Worm (Caenorhabditis elegans): ENCODE measurements around the gene pmt-2.

pmt-2 gene

ce11 chrV:4653093-4653492 lies 24.7 kb downstream of the pmt-2 start:
- TF ChIP-seq tbx-37 (GFP tag; conservative IDR thresholded peaks at IDR 0.05) = no peak
- no peak for TF ChIP-seq B0310.2 (tag; optimal IDR thresholded peaks at IDR 0.05)
- no peak for TF ChIP-seq aly-1 (tag; optimal IDR thresholded peaks at IDR 0.05)
- TF ChIP-seq ama-1 (optimal IDR thresholded peaks at IDR 0.05) = no peak
- no peak for TF ChIP-seq sea-1 (GFP tag; conservative IDR thresholded peaks at IDR 0.05)
- no peak for TF ChIP-seq hmbx-1 (tag; optimal IDR thresholded peaks at IDR 0.05)
- TF ChIP-seq ets-7 (tag; optimal IDR thresholded peaks at IDR 0.05) = no peak
- no peak for TF ChIP-seq scrt-1 (GFP tag; IDR thresholded peaks at IDR 0.05)
- TF ChIP-seq hmg-4 (GFP tag; optimal IDR thresholded peaks at IDR 0.05) = no peak

DNA sequence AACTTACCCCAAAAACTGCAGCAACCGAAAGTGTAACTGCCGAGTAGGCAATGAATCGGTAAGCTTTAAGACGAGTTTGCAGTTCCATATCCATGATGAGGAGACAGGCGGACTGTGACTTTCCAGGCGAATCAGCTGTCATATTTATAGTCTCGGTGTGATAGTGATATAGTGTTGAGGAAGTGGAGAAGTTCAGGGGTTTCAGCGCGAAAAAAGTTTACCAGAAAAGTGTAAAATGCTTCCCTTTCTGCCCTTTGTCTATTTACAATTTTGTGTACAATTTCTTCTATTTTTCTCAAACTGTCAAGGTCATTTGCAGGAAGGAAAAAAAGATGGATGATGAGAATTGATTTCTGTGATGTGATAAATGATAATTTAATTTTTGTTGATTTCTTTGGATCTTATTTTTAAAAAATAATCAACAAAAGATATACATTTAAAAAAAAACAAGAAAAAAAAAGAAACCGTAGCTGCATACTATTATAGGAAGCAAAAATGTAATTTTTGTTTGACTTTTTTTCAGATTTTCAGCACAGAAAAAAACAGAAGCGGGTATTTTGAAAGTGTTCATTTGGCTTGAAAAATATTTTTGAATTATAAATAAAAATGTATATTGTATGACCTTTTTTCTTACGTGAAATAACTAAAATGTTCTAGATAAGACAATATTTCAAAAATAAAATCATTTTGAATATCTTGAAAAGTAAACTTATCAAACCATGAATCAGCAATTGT lies 25.7 kb downstream of the pmt-2 start, which contains the start of the genes col-139 and F41F3.1:
Gene col-139 (minus strand): TSS at position 101 of the 735 bp plus-strand sequence.
Gene F41F3.1 (plus strand): TSS at position 685 of the 735 bp plus-strand sequence.
- no peak for TF ChIP-seq scrt-1 (GFP tag; IDR thresholded peaks at IDR 0.05)

DNA sequence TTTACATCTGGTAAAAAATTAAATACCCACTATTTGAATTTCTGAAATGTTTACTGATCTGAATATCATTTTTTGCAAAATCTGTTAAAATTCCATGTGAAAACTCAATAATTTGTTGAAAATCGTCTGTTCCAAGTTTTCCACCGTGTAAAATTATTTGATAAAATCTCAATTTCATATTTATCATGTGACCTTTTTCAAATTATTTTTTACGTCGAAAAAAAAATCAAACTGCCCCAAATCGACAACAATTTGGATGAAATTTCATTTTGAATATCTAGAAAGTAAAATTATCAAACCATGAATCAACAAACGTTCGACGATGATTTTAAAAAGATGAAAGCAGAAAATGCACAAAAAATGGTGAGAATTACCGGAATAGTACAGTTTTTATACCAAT lies 26.8 kb downstream of the pmt-2 start, which contains the start of gene F41F3.9:
Gene F41F3.9 (plus strand): TSS at position 301 of the 400 bp plus-strand sequence.
- TF ChIP-seq tbx-11 (GFP tag; IDR thresholded peaks at IDR 0.05) (no peak), tra-4 (tag; optimal IDR thresholded peaks at IDR 0.05) (no peak), flt-1 (GFP tag; IDR thresholded peaks at IDR 0.05) (no peak), pes-1 (GFP tag; IDR thresholded peaks at IDR 0.05) (no peak), B0310.2 (tag; optimal IDR thresholded peaks at IDR 0.05) (no peak), hmbx-1 (tag; optimal IDR thresholded peaks at IDR 0.05) (no peak), ets-7 (tag; optimal IDR thresholded peaks at IDR 0.05) (no peak), ceh-13 (GFP tag; optimal IDR thresholded peaks at IDR 0.05) (no peak), tbx-37 (GFP tag; conservative IDR thresholded peaks at IDR 0.05) (no peak), scrt-1 (GFP tag; IDR thresholded peaks at IDR 0.05) (no peak), hnd-1 (tag; optimal IDR thresholded peaks at IDR 0.05) (no peak), aly-1 (tag; optimal IDR thresholded peaks at IDR 0.05) (no peak)

ce11 chrV:4662400-4662799 lies 34.0 kb downstream of the pmt-2 start, which contains the start of gene srx-74:
TSS of gene srx-74 (minus strand) at chrV:4662500.
- TF ChIP-seq ama-1 (optimal IDR thresholded peaks at IDR 0.05) = no peak
- no peak for TF ChIP-seq scrt-1 (GFP tag; IDR thresholded peaks at IDR 0.05)
- TF ChIP-seq hmg-4 (GFP tag; optimal IDR thresholded peaks at IDR 0.05) = no peak
- TF ChIP-seq F13C5.2 (tag; optimal IDR thresholded peaks at IDR 0.05) = no peak
- no peak for TF ChIP-seq sea-1 (GFP tag; conservative IDR thresholded peaks at IDR 0.05)
- TF ChIP-seq pes-1 (GFP tag; IDR thresholded peaks at IDR 0.05) = no peak
- no peak for TF ChIP-seq B0310.2 (tag; optimal IDR thresholded peaks at IDR 0.05)
- no peak for TF ChIP-seq hmbx-1 (tag; optimal IDR thresholded peaks at IDR 0.05)
- TF ChIP-seq aly-1 (tag; optimal IDR thresholded peaks at IDR 0.05) = no peak
- TF ChIP-seq tra-4 (tag; optimal IDR thresholded peaks at IDR 0.05) = no peak
- TF ChIP-seq ceh-13 (GFP tag; optimal IDR thresholded peaks at IDR 0.05) = no peak

ce11 chrV:4665651-4666050 lies 37.3 kb downstream of the pmt-2 start, which contains the start of gene srx-73:
TSS of gene srx-73 (minus strand) at chrV:4665751.
- TF ChIP-seq sea-1 (GFP tag; conservative IDR thresholded peaks at IDR 0.05) (no peak), hmg-4 (GFP tag; optimal IDR thresholded peaks at IDR 0.05) (no peak), tra-4 (tag; optimal IDR thresholded peaks at IDR 0.05) (no peak), ceh-36 (tag; optimal IDR thresholded peaks at IDR 0.05) (no peak), tbx-11 (GFP tag; IDR thresholded peaks at IDR 0.05) (no peak)

DNA sequence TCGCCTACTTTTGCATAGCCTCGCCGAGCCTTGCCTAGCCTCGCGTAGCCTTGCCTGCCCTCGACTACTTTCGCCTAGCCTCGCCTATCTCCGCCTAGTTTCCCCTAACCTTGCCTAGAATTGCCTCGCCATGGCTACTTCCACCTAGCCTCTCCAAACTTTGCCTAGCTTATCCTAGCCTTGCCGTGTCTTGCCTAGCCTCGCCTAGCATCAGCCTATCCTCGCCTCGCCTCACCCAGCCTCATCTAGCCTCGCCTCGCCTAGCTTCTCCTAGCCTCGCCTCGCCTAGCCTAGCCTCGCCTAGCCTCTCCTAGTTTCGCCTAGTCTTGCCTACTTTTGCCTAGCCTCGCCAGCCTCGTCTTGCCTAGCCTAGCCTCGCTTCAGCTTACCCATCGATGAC lies 38.7 kb downstream of the pmt-2 start:
- TF ChIP-seq aly-1 (tag; optimal IDR thresholded peaks at IDR 0.05) (peak; percentile 19), hmbx-1 (tag; optimal IDR thresholded peaks at IDR 0.05) (no peak)

DNA sequence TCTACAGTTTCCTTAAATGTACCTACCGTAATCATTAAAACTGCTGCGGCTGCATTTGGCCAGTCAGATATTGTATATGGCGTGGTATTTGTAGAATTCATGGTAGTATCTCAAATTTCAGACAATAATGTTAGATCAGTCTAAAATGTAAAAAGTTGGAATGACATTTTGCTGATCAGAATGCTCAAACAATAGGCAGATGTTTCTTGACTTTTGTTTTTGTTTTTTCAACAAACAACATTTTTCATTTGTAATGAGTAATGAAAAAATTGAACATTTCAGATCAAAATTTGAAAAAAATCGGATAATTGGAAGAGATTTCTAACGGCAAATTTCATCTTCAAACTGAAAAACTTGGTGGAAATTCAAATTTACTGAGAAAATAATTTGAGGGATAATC lies 40.3 kb downstream of the pmt-2 start, which contains the start of gene srx-77:
Gene srx-77 (minus strand): TSS at position 101 of the 400 bp plus-strand sequence.
- TF ChIP-seq ets-7 (tag; optimal IDR thresholded peaks at IDR 0.05) = no peak
- TF ChIP-seq ceh-36 (tag; optimal IDR thresholded peaks at IDR 0.05) = no peak
- TF ChIP-seq hmbx-1 (tag; optimal IDR thresholded peaks at IDR 0.05) = no peak
- no peak for TF ChIP-seq tra-4 (tag; optimal IDR thresholded peaks at IDR 0.05)
- no peak for TF ChIP-seq pes-1 (GFP tag; IDR thresholded peaks at IDR 0.05)
- no peak for TF ChIP-seq tbx-11 (GFP tag; IDR thresholded peaks at IDR 0.05)
- no peak for TF ChIP-seq sea-1 (GFP tag; conservative IDR thresholded peaks at IDR 0.05)
- TF ChIP-seq aly-1 (tag; optimal IDR thresholded peaks at IDR 0.05) = no peak
- no peak for TF ChIP-seq B0310.2 (tag; optimal IDR thresholded peaks at IDR 0.05)
- TF ChIP-seq scrt-1 (GFP tag; IDR thresholded peaks at IDR 0.05) = no peak
- TF ChIP-seq flt-1 (GFP tag; IDR thresholded peaks at IDR 0.05) = no peak
- no peak for TF ChIP-seq ceh-13 (GFP tag; optimal IDR thresholded peaks at IDR 0.05)
- no peak for TF ChIP-seq hmg-4 (GFP tag; optimal IDR thresholded peaks at IDR 0.05)
- TF ChIP-seq tbx-37 (GFP tag; conservative IDR thresholded peaks at IDR 0.05) = no peak
- no peak for TF ChIP-seq hnd-1 (tag; optimal IDR thresholded peaks at IDR 0.05)

ce11 chrV:4672487-4672886 lies 44.1 kb downstream of the pmt-2 start, which contains the start of gene K03B4.9:
TSS of gene K03B4.9 (minus strand) at chrV:4672587.
- TF ChIP-seq flt-1 (GFP tag; IDR thresholded peaks at IDR 0.05) (no peak), scrt-1 (GFP tag; IDR thresholded peaks at IDR 0.05) (no peak), hnd-1 (tag; optimal IDR thresholded peaks at IDR 0.05) (no peak), B0310.2 (tag; optimal IDR thresholded peaks at IDR 0.05) (no peak), sea-1 (GFP tag; conservative IDR thresholded peaks at IDR 0.05) (no peak)
